Worm (Caenorhabditis elegans) whole organism, young adult: Measurements from ENCODE around the gene sams-1.
"Not testable (repeated sequence)": the region's sequence is repeated elsewhere in the genome, so short reads cannot be mapped to it uniquely, and the experiment has no call there.

Experiments
- B0019.2 ChIP-seq: fragments of 200-800 bp; sonication (Bioruptor generic); conservative IDR thresholded peaks from 2 replicates; pipeline ENCODE4 v1.3.6; 2022; ENCODE audit warnings: missing genetic modification reagents, missing genetic modification characterization, missing compliant biosample characterization
- B0261.1 ChIP-seq: sonication (generic microtip); optimal IDR thresholded peaks from 2 replicates; lab custom pipeline; 2016; ENCODE audit warnings: mild to moderate bottlenecking, missing genetic modification characterization, moderate library complexity, missing compliant biosample characterization
- D2030.7 ChIP-seq: fragments of 200-800 bp; sonication (Bioruptor generic); IDR thresholded peaks from 2 replicates; pipeline ENCODE4 v1.3.6; 2022; ENCODE audit warnings: missing genetic modification reagents, missing genetic modification characterization, missing compliant biosample characterization
- F10E7.11 ChIP-seq: sonication (generic microtip); optimal IDR thresholded peaks from 2 replicates; lab custom pipeline; 2017; ENCODE audit warnings: mild to moderate bottlenecking, missing genetic modification characterization, moderate library complexity, missing compliant biosample characterization
- F37B4.10 ChIP-seq: fragments of 200-800 bp; sonication (Bioruptor generic); IDR thresholded peaks from 2 replicates; pipeline ENCODE4 v1.3.6; 2022; ENCODE audit warnings: missing genetic modification characterization, missing compliant biosample characterization
- F52B5.7 ChIP-seq: sonication (generic microtip); optimal IDR thresholded peaks from 2 replicates; lab custom pipeline; 2016; ENCODE audit warnings: mild to moderate bottlenecking, missing genetic modification characterization, missing compliant biosample characterization
- F57A8.1 ChIP-seq: fragments of 200-800 bp; sonication (Bioruptor generic); optimal IDR thresholded peaks from 2 replicates; lab custom pipeline; 2018; ENCODE audit warnings: mild to moderate bottlenecking, missing genetic modification characterization, moderate library complexity, missing compliant biosample characterization
- T07F8.4 ChIP-seq: sonication (generic microtip); optimal IDR thresholded peaks from 2 replicates; lab custom pipeline; 2016; ENCODE audit warnings: mild to moderate bottlenecking, missing genetic modification characterization, moderate library complexity, missing compliant biosample characterization
- T26A5.8 ChIP-seq: sonication (generic microtip); optimal IDR thresholded peaks from 2 replicates; lab custom pipeline; 2016; ENCODE audit warnings: missing genetic modification characterization, missing compliant biosample characterization
- Y53F4B.3 ChIP-seq: fragments of 200-800 bp; sonication (Bioruptor generic); IDR thresholded peaks from 2 replicates; pipeline ENCODE4 v1.3.6; 2022; ENCODE audit warnings: missing genetic modification reagents, missing genetic modification characterization, missing compliant biosample characterization
- Y53G8AR.9 ChIP-seq: fragments of 200-800 bp; sonication (Bioruptor generic); conservative IDR thresholded peaks from 2 replicates; pipeline ENCODE4 v1.3.6; 2022; ENCODE audit warnings: missing genetic modification reagents, missing genetic modification characterization, missing compliant biosample characterization
- ZK185.1 ChIP-seq: sonication (generic microtip); optimal IDR thresholded peaks from 2 replicates; lab custom pipeline; 2016; ENCODE audit warnings: mild to moderate bottlenecking, missing genetic modification characterization, missing compliant biosample characterization; ENCODE audit not compliant: poor library complexity, severe bottlenecking
- akir-1 ChIP-seq: fragments of 200-800 bp; sonication (Bioruptor generic); optimal IDR thresholded peaks from 2 replicates; lab custom pipeline; 2018; ENCODE audit warnings: mild to moderate bottlenecking, missing genetic modification characterization, moderate library complexity, missing compliant biosample characterization
- atf-7 ChIP-seq: sonication (generic microtip); optimal IDR thresholded peaks from 2 replicates; lab custom pipeline; 2017; ENCODE audit warnings: mild to moderate bottlenecking, missing genetic modification characterization, missing compliant biosample characterization
- attf-6 ChIP-seq: fragments of 200-800 bp; sonication (Bioruptor generic); IDR thresholded peaks from 2 replicates; pipeline ENCODE4 v1.3.6; 2022; ENCODE audit warnings: missing genetic modification reagents, missing genetic modification characterization, missing compliant biosample characterization
- ccch-3 ChIP-seq: fragments of 200-800 bp; sonication (Bioruptor generic); optimal IDR thresholded peaks from 2 replicates; lab custom pipeline; 2018; ENCODE audit warnings: mild to moderate bottlenecking, missing genetic modification characterization, missing compliant biosample characterization
- cebp-1 ChIP-seq, 2 experiments: fragments of 200-800 bp in 1 of 2; sonication (Bioruptor generic) in 1 of 2; sonication (generic microtip) in 1 of 2; IDR thresholded peaks in 1 of 2; optimal IDR thresholded peaks in 1 of 2; 2 replicates each; pipeline versions ENCODE4 v1.3.6 to Lab custom; 2017 to 2022; ENCODE audit warnings: missing compliant biosample characterization in 2 of 2, missing genetic modification characterization in 2 of 2, mild to moderate bottlenecking in 1 of 2, missing genetic modification reagents in 1 of 2, moderate library complexity in 1 of 2
- cebp-2 ChIP-seq: fragments of 200-800 bp; sonication (Bioruptor generic); IDR thresholded peaks from 2 replicates; pipeline ENCODE4 v1.3.6; 2022; ENCODE audit warnings: missing genetic modification characterization, missing compliant biosample characterization
- ceh-58 ChIP-seq: fragments of 200-800 bp; sonication (Bioruptor generic); IDR thresholded peaks from 2 replicates; pipeline ENCODE4 v1.3.6; 2022; ENCODE audit warnings: missing genetic modification characterization, missing compliant biosample characterization
- chd-7 ChIP-seq: sonication (generic microtip); optimal IDR thresholded peaks from 2 replicates; lab custom pipeline; 2016; ENCODE audit warnings: mild to moderate bottlenecking, missing genetic modification characterization, moderate library complexity, missing compliant biosample characterization
- dpl-1 ChIP-seq: fragments of 150-350 bp; optimal IDR thresholded peaks from 2 replicates; lab custom pipeline; 2014; ENCODE audit warnings: missing biosample characterization, missing genetic modification reagents, missing genetic modification characterization
- efl-1 ChIP-seq: fragments of 150-350 bp; optimal IDR thresholded peaks from 2 replicates; lab custom pipeline; 2014; ENCODE audit warnings: missing biosample characterization, missing genetic modification reagents, missing genetic modification characterization
- him-1 ChIP-seq: sonication (generic microtip); optimal IDR thresholded peaks from 2 replicates; lab custom pipeline; 2016; ENCODE audit warnings: missing genotype, missing genetic modification reagents, missing genetic modification characterization, missing compliant biosample characterization
- hsf-1 ChIP-seq: fragments of 200-800 bp; sonication (Bioruptor generic); IDR thresholded peaks from 2 replicates; pipeline ENCODE4 v1.3.6; 2022; ENCODE audit warnings: missing genetic modification reagents, missing genetic modification characterization, missing compliant biosample characterization
- lag-1 ChIP-seq: fragments of 200-800 bp; sonication (Bioruptor generic); IDR thresholded peaks from 2 replicates; pipeline ENCODE4 v1.3.6; 2022; ENCODE audit warnings: missing genetic modification reagents, missing genetic modification characterization, missing compliant biosample characterization
- lin-40 ChIP-seq: sonication (generic microtip); optimal IDR thresholded peaks from 2 replicates; lab custom pipeline; 2016; ENCODE audit warnings: missing genetic modification characterization, mild to moderate bottlenecking, missing compliant biosample characterization, missing genotype, missing genetic modification reagents
- madf-10 ChIP-seq: sonication (generic microtip); optimal IDR thresholded peaks from 2 replicates; lab custom pipeline; 2016; ENCODE audit warnings: mild to moderate bottlenecking, missing genetic modification characterization, missing compliant biosample characterization
- madf-6 ChIP-seq: fragments of 200-800 bp; sonication (Bioruptor generic); IDR thresholded peaks from 2 replicates; pipeline ENCODE4 v1.3.6; 2022; ENCODE audit warnings: missing genetic modification reagents, missing genetic modification characterization, missing compliant biosample characterization
- mcd-1 ChIP-seq: fragments of 200-800 bp; sonication (Bioruptor generic); IDR thresholded peaks from 2 replicates; pipeline ENCODE4 v1.3.6; 2022; ENCODE audit warnings: missing genetic modification reagents, missing genetic modification characterization, missing compliant biosample characterization
- nfya-1 ChIP-seq: sonication (generic microtip); optimal IDR thresholded peaks from 2 replicates; lab custom pipeline; 2017; ENCODE audit warnings: antibody characterized with exemption, missing compliant biosample characterization, missing genetic modification characterization, borderline replicate concordance; ENCODE audit not compliant: insufficient read depth
- nhr-27 ChIP-seq: fragments of 200-800 bp; sonication (Bioruptor generic); optimal IDR thresholded peaks from 2 replicates; lab custom pipeline; 2018; ENCODE audit warnings: mild to moderate bottlenecking, missing genetic modification characterization, moderate library complexity, missing compliant biosample characterization
- nhr-80 ChIP-seq: sonication (generic microtip); optimal IDR thresholded peaks from 2 replicates; lab custom pipeline; 2016; ENCODE audit warnings: missing genetic modification characterization, missing compliant biosample characterization
- nhr-90 ChIP-seq: sonication (generic microtip); optimal IDR thresholded peaks from 2 replicates; lab custom pipeline; 2016; ENCODE audit warnings: missing genotype, mild to moderate bottlenecking, missing genetic modification characterization, missing compliant biosample characterization
- rcor-1 ChIP-seq: fragments of 200-800 bp; sonication (Bioruptor generic); IDR thresholded peaks from 2 replicates; pipeline ENCODE4 v1.3.6; 2022; ENCODE audit warnings: missing genetic modification reagents, missing genetic modification characterization, missing compliant biosample characterization
- rpc-1 ChIP-seq, 2 experiments: fragments of 150-350 bp in 1 of 2; sonication (generic microtip) in 1 of 2; optimal IDR thresholded peaks; 2 replicates each; lab custom pipeline; 2014 to 2018; ENCODE audit warnings: missing biosample characterization in 1 of 2, missing genetic modification characterization in 1 of 2, missing genetic modification reagents in 1 of 2, missing genotype in 1 of 2
- snpc-1.1 ChIP-seq: sonication (generic microtip); optimal IDR thresholded peaks from 2 replicates; lab custom pipeline; 2017; ENCODE audit warnings: missing genetic modification characterization, mild to moderate bottlenecking, missing compliant biosample characterization, antibody characterized with exemption, moderate library complexity, missing genotype, missing genetic modification reagents; ENCODE audit not compliant: insufficient read depth
- snpc-1.3 ChIP-seq: sonication (generic microtip); optimal IDR thresholded peaks from 2 replicates; lab custom pipeline; 2017; ENCODE audit warnings: missing genetic modification characterization, mild to moderate bottlenecking, missing compliant biosample characterization, antibody characterized with exemption, moderate library complexity, missing genotype, missing genetic modification reagents; ENCODE audit not compliant: insufficient read depth
- snpc-3.4 ChIP-seq: sonication (generic microtip); optimal IDR thresholded peaks from 2 replicates; lab custom pipeline; 2017; ENCODE audit warnings: missing genetic modification characterization, mild to moderate bottlenecking, missing compliant biosample characterization, antibody characterized with exemption, moderate library complexity, missing genotype, missing genetic modification reagents
- somi-1 ChIP-seq: fragments of 200-800 bp; sonication (Bioruptor generic); optimal IDR thresholded peaks from 2 replicates; lab custom pipeline; 2018; ENCODE audit warnings: mild to moderate bottlenecking, missing genetic modification characterization, missing compliant biosample characterization
- unc-130 ChIP-seq: sonication (generic microtip); optimal IDR thresholded peaks from 2 replicates; lab custom pipeline; 2016; ENCODE audit warnings: missing genetic modification reagents, missing genetic modification characterization, missing compliant biosample characterization
- zim-3 ChIP-seq: sonication (generic microtip); optimal IDR thresholded peaks from 2 replicates; lab custom pipeline; 2017; ENCODE audit warnings: mild to moderate bottlenecking, missing genetic modification characterization, moderate library complexity, missing compliant biosample characterization
- ztf-22 ChIP-seq: fragments of 200-800 bp; sonication (Bioruptor generic); optimal IDR thresholded peaks from 2 replicates; lab custom pipeline; 2018; ENCODE audit warnings: mild to moderate bottlenecking, missing genetic modification characterization, moderate library complexity, missing compliant biosample characterization

Gene sams-1

DNA sequence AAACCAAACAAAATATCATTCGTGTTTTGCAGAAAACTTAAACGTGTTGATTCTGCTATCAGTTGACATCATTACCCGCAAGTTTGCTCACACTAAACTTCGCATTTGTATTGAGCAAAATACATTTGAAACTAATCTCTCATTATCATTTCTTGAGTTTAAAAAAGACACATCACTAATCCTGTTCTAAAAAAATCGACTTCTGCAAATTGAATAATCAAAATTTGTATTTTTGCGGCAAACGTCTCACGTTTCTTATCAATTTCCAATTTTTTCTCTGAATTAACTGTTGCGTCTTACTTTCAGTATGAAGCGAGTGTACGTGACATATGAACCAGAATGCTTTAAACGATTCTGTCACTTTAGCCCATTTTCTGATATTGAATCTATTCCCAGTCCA lies 5.9 kb upstream of the sams-1 start, which contains the start of gene C49F5.8:
TSS of gene C49F5.8 (plus strand) at position 301 of the 400 bp plus-strand sequence.
- peak; percentile 7 for TF ChIP-seq nhr-80
- TF ChIP-seq dpl-1, result no peak
- TF ChIP-seq F57A8.1 (GFP tag; lab: Kevin White, UChicago), result no peak
- TF ChIP-seq cebp-1 (GFP tag; IDR thresholded peaks at IDR 0.05; lab: Robert Waterston, UW), result no peak
- TF ChIP-seq cebp-1 (tag; optimal IDR thresholded peaks at IDR 0.05; lab: Kevin White, UChicago), result no peak

DNA sequence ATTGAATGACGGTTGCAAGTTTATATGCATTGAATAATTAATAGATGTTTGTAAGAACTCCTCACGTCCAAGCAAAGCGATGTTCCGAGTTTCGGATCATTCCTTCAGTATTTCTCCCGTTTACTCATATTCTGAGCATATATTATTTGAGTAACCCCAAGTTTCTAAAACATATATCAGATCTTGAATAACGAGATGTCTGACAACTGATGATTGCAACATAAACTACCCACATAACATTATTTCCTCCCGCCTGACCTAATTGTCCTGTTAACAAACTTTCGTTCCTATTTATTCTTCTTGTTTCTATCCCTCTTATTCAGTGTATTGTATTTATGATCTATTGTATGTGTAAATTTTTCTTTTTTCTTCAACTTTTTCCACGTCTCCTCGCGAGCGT lies 4.7 kb upstream of the sams-1 start, which contains the start of gene C49F5.13:
TSS of gene C49F5.13 (plus strand) at position 301 of the 400 bp plus-strand sequence.
- not testable (repeated sequence) for TF ChIP-seq F37B4.10 (GFP tag; lab: Robert Waterston, UW); rcor-1 (GFP tag; lab: Robert Waterston, UW); cebp-2
- TF ChIP-seq, all 124 proteins: peak for 0; not testable (repeated sequence) for 124

DNA sequence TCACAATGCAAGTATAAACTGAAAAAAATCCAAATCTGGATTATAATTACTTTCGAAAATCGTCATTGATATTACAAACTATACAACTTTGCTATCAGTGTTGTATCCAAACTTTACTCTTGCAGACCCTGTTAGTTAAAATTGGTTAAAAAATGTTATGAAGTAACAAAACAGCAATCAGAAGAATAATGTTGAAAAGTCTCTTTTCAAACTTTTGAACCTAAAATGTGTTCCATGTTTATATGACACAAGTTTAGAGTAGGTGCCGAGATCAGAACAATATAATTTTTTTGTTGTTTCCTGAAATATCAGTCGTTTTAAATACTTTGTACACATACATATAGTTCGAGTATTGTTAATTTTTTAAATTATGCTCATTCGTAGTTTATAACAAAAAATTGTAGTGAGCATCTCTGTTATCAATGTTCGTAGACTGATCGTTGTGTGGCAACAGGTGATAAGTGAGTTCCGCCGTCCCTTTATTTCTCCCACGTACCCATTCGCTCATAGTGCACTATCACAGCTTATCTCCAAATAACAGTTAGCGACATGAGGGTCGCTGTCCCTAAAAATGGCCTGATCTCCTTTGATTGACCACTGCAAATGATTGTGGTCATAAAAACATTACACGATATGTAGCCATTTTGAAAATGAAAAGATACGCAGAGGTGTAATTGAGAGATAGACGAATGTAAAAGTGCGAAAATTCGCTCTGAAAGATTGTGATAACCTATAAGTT lies 3.5 kb upstream of the sams-1 start:
- TF ChIP-seq Y53G8AR.9 (GFP tag; lab: Robert Waterston, UW), result peak; percentile 57; the same call in 1 of the 2 replicates
- TF ChIP-seq T26A5.8 (tag; lab: Kevin White, UChicago), result no peak
- TF ChIP-seq madf-10, result peak; percentile 9
- TF ChIP-seq dpl-1, result no peak
- no peak for TF ChIP-seq ceh-58 (GFP tag; lab: Robert Waterston, UW)
- TF ChIP-seq hsf-1 (GFP tag; lab: Robert Waterston, UW), result no peak
- peak; percentile 68 for TF ChIP-seq ztf-22 (GFP tag; lab: Kevin White, UChicago)
- no peak for TF ChIP-seq snpc-1.3 (tag; lab: Kevin White, UChicago)
- no peak for TF ChIP-seq snpc-1.1 (tag; lab: Kevin White, UChicago)
- TF ChIP-seq unc-130, result no peak
- no peak for TF ChIP-seq B0019.2 (GFP tag; lab: Robert Waterston, UW)
- no peak for TF ChIP-seq F57A8.1 (GFP tag; lab: Kevin White, UChicago)
- no peak for TF ChIP-seq F52B5.7 (tag; lab: Kevin White, UChicago)
- TF ChIP-seq somi-1 (GFP tag; lab: Kevin White, UChicago), result no peak
- TF ChIP-seq madf-6 (GFP tag; lab: Robert Waterston, UW), result no peak
- TF ChIP-seq him-1 (tag; lab: Kevin White, UChicago), result no peak
- no peak for TF ChIP-seq Y53F4B.3 (GFP tag; lab: Robert Waterston, UW)
- no peak for TF ChIP-seq ccch-3 (GFP tag; lab: Kevin White, UChicago)
- no peak for TF ChIP-seq akir-1
- TF ChIP-seq T07F8.4 (tag; lab: Kevin White, UChicago), result no peak
- TF ChIP-seq F10E7.11, result no peak
- TF ChIP-seq efl-1 (GFP tag; lab: Kevin White, UChicago), result no peak
- peak; percentile 94 for TF ChIP-seq nhr-80
- TF ChIP-seq mcd-1 (GFP tag; lab: Robert Waterston, UW), result no peak
- TF ChIP-seq snpc-3.4 (tag; lab: Kevin White, UChicago), result no peak
- no peak for TF ChIP-seq rpc-1 (optimal IDR thresholded peaks at IDR 0.05; lab: Kevin White, UChicago)
- TF ChIP-seq rpc-1 (tag; optimal IDR thresholded peaks at IDR 0.05; lab: Kevin White, UChicago), result no peak
- no peak for TF ChIP-seq D2030.7 (GFP tag; lab: Robert Waterston, UW)
- TF ChIP-seq nhr-27 (tag; lab: Kevin White, UChicago), result no peak
- TF ChIP-seq chd-7 (tag; lab: Kevin White, UChicago), result peak; percentile 22
- no peak for TF ChIP-seq attf-6 (GFP tag; lab: Robert Waterston, UW)
- peak; percentile 8 for TF ChIP-seq lin-40 (tag; lab: Kevin White, UChicago)
- TF ChIP-seq zim-3 (tag; lab: Kevin White, UChicago), result no peak
- no peak for TF ChIP-seq B0261.1 (tag; lab: Kevin White, UChicago)
- no peak for TF ChIP-seq nhr-90
- TF ChIP-seq nfya-1, result no peak
- TF ChIP-seq lag-1 (GFP tag; lab: Robert Waterston, UW), result no peak
- TF ChIP-seq ZK185.1 (tag; lab: Kevin White, UChicago), result no peak
- peak; percentile 40 for TF ChIP-seq atf-7 (tag; lab: Kevin White, UChicago)
